Fruit fly (Drosophila melanogaster) whole organism, larva: Measurements from ENCODE around the gene CG33127.

Experiments used
- noc ChIP-seq: fragments of 200-800 bp; sonication (Bioruptor generic); optimal IDR thresholded peaks from 3 replicates; lab custom pipeline; 2019; ENCODE audit warnings: missing biosample characterization, mild to moderate bottlenecking, missing genetic modification characterization, moderate library complexity

CG33127 gene

DNA sequence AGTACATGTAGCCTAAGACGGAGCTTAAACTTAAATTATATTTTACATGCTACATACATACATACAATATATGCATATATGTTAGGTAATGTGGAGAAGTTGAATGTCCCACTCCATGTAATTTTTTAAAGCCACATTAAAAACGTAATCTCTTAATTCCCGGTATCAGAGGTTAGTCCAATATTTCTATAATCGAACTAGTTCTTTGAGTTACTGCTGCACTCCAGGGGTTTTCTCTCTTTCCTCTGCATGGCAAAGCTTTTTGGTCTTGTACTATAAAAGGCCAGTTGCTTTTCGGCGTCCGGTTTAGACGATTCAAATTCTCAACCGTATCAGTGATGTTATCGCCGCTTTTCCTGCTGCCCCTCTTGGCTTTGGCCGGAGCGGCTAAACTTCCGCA is at the start of gene CG33127:
Gene CG33127, plus strand, starts transcription at position 309 of the 400 bp plus-strand sequence.
- no peak for TF ChIP-seq noc (tag; lab: Kevin White, UChicago)

DNA sequence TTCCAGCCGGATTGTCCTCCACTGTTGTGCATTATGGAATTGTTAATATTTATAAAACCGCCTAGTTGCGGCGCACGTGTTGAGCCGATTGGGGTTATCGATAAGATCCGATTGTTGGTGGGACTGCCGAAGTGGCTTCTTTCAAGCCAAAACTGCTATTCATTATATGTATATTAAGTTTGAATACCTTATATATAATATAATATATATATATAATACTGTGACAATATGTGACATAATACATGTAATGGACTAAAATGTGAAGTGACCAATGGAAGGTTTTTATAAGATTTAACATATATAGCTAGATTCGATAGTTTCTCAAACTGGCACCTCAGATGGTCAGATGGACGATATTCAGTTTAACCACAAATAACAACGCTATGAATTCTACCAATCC is 48.3 kb upstream of the CG33127 start, which contains the start of the genes mbm and CG11555:
Gene mbm, minus strand, starts transcription at position 113 of the 400 bp plus-strand sequence.
Gene CG11555, plus strand, starts transcription at position 234 of the 400 bp plus-strand sequence.
- TF ChIP-seq noc (tag; lab: Kevin White, UChicago): no peak

DNA sequence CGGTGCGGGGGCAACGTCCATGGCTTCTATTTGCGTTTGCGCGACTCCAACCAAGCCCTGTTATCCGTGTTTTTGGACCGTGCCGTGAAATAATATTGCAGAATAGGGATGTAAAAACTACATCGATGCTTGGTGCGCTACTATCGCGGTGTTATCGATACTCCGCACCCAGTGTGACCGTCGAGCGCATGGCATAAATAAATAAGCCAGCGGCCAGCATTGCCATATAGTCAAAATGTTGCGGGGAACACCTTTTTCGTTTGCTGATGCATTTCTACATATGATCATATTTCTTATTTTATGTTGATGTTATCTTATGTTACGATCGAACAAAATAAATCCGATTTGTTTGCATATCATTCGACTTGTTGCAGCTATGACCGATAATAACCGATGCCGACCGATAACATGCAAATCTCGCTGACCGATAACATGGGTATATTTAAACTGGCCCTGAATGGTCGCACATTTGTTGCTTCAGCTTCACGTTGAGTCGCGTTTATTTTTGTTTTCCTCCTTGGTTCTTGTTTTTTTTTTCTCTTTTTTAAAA is 44.7 kb upstream of the CG33127 start, which contains the start of gene smo:
Gene smo, plus strand, starts transcription at position 461 of the 550 bp plus-strand sequence.
- TF ChIP-seq noc (tag; lab: Kevin White, UChicago): no peak

DNA sequence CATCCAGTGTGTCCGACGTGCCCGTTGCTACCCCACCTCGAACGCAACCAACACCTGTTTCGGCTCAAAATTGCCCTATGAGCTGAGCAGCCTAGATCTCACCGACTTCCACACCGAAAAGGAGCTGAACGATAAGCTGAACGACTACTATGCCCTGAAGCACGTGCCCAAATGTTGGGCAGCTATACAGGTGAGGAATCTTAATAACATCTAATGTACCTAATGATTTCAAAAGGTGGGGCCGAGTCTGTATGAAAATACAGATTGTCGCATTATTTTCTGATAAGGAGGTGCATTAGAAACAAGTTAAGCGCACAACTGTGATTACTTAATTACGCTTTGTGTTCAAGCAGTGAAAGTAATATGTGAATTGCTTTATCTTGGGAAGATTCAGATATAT is 43.8 kb upstream of the CG33127 start, which contains the start of gene CG17078:
Gene CG17078, minus strand, starts transcription at position 101 of the 400 bp plus-strand sequence.
- no peak for TF ChIP-seq noc (tag; lab: Kevin White, UChicago)

DNA sequence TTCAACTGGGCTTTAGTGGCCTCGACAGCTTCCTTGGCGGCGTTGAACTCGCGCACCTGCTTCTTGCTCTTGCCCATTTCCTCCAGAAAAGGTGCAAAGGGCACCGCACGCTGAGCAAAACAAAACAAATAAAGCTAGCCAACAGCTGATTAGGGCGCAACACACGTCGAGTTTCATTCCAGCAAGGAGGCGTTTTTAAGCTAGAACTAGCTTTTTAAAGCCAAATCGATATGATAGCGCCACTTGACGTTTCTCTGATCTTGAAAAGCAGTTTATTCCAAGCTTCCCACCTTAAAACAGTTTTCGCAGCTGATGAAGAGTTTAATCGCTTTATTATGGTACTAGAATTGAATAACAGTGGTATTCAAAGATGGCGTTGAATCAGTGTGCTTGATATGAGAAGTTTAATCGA is 38.8 kb upstream of the CG33127 start, which contains the start of gene CG11601:
Gene CG11601, minus strand, starts transcription at position 199 of the 412 bp plus-strand sequence.
- no peak for TF ChIP-seq noc (tag; lab: Kevin White, UChicago)

DNA sequence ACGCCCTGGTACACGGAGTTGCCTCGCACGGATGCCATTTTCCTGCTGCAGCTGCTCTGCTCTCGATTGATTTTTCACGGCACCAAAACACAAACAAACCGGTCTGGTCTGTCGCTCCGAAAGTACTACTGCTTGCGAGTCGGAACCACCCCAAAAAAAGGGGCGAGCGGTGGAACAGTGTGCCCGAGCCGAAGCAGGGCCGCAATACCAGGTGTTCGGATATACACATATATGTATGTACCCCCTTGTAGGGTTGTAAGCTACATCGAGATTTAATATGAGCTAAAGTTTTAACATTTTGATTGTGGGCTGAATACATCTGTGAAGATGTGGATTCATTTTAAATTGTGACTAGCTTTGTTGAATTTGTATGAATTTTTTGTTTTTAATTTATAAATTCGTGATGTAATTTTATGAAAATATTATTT is 36.3 kb upstream of the CG33127 start:
- TF ChIP-seq noc (tag; lab: Kevin White, UChicago): peak; percentile 59

DNA sequence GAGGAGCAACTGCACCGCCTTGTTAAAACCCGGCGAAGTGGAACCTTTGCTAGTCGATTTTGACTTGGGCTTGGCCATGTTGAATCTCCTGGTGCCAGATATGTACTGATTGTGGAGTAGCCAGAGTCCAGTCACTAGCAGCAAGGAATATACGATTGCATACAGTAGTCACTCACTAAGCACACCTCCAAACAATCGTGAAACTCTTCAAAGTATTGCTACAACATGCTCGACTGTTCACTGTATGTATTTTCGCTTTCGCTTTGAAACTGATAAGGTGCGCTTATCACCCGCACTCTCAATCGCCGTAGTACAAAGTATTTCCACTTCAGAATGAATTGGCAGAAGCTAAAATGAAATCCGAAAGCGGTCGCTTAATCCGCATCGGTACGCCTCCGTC is 35.5 kb upstream of the CG33127 start:
- TF ChIP-seq noc (tag; lab: Kevin White, UChicago): peak; percentile 82

DNA sequence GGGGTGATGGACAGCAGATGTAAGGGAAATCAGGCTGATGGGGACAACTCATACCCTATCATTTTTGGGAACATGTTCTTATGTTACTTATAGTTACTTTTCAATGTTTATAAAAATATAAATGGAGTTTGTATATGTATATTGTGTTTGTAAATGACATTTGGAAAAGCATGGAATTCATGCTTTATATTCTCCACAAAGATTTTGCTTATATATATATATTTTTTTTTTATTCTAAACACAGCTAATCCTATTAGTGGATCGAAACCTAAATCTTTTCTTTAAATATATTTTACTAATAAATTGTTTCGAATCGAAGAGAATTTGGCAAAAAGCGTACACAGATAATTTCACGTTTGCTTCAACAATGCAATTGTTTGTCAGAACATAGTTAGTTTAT is 32.9 kb upstream of the CG33127 start, which contains the start of gene Amnionless:
Gene Amnionless, minus strand, starts transcription at position 101 of the 400 bp plus-strand sequence.
- no peak for TF ChIP-seq noc (tag; lab: Kevin White, UChicago)

DNA sequence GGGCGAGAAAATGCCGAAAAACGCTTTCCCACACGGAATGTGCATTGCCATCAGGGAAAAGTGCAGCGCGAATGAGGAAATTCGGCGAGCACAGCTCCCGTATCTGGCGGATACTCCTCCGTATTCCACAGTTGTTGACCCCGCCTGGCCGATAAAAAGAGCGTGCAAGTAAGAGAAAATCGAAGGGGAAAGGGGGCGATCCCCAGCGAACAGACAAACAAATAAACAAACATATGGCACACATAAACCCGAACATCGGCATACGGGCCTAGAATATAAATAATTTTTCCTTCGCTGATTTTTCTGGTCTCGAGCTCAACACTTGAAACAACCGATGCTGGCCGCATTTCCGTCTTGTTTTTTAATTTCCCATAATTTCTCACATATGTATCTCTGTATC is 31.5 kb upstream of the CG33127 start:
- no peak for TF ChIP-seq noc (tag; lab: Kevin White, UChicago)

DNA sequence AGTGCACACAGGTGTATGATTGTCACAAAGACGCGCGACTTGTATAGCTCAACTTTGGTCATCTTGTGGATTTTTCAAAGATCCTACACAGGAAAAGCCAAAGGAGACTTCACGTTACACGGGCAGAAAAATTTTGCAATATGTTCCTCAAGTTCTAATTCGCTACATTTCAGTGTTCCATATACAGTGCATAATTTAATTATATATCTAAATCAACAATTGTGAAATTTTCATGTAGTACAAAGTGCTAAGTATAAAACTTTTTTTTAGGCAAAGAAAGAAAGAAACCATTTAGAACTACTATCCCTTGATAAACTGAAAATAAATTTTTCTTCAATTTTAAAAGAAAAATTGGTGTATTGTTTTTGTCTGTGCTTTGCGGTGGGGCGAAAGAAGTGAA is 31.0 kb upstream of the CG33127 start:
- TF ChIP-seq noc (tag; lab: Kevin White, UChicago): no peak

DNA sequence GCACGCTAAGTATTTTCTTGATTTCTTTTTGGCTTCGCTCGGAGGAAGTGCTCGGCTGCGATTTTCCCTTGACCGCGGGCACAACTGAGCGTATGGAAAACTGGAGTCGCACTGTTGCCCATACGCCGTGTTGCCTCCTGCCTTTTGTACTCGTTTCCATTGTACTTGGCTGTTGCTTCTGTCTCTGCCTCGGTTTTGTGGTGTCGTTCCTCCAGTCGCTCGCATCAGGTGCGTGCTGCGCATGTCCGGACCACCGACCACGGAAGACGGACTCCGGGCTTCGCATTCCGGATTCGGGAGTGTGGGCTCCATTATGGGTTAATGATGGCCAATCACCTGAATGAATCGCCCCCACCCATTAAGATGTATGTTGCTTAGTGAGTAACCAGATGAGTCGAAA is 30.2 kb upstream of the CG33127 start, which contains the start of gene CG3625:
Gene CG3625, minus strand, starts transcription at position 139 of the 400 bp plus-strand sequence.
- TF ChIP-seq noc (tag; lab: Kevin White, UChicago): no peak

DNA sequence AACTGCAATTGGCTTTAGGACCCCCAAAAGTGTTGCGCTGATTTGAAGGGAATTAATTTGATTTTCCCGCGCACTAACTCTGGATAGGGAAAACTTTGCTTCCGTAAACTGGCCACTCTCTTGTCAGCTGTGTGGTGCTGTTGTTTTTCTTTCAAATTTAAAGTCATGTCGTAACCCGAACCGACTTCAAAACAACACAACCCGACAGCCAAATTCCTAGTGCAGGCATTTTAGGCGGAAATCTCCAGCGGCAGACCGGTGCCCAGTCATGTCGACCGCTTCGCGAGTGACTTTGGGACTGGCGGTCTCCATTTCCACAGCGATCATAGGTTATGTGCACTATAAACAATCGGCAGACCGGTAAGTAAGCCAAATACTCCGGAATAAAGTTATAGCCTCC is 29.6 kb upstream of the CG33127 start, which contains the start of gene CG11562:
Gene CG11562, plus strand, starts transcription at position 119 of the 400 bp plus-strand sequence.
- TF ChIP-seq noc (tag; lab: Kevin White, UChicago): no peak

DNA sequence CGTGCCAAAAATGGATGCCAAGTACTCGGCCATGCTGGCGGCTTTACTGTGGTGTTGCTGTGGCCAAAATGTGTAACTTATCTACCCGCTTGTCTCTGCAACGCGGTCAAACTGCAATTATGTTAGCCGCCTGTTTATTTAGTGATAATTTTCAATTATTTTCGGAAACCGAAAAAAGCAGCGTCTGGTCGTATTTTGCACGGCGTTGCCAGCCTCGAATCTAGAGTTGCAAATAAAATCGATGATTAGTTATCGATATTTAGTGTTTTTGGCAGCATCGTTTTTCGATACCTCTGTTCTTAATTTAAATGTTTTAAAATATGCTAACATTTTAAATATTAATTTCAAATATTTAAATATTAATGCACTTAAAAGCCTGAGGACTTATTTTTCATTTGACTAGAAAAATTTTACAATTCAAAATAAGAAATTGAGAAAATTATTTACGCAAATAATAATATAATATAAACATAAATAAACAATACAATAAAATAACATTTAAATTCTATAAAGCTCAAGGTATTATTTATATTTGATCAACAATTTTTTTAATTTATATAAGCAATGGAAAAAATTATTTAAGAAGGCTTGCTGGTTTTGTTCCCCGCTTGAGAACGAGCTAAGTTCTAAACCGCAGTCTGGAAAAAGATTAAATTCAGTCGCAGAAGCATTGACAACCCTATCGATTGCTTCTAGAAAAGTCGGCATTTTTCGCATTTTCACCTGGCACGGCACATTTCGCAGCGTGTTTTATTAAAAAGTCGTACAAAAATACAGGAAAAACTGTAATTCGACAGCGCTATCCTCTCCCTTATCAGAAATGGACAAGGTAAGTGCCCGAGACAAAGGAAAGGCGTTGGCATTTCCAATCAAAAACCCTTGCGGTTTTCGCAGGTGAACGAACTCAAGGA is 27.2 kb upstream of the CG33127 start, which contains the start of the genes U2af38 and Stip1:
Gene U2af38, minus strand, starts transcription at position 230 of the 911 bp plus-strand sequence.
Gene Stip1, plus strand, starts transcription at position 671 of the 911 bp plus-strand sequence.
- TF ChIP-seq noc (tag; lab: Kevin White, UChicago): no peak

DNA sequence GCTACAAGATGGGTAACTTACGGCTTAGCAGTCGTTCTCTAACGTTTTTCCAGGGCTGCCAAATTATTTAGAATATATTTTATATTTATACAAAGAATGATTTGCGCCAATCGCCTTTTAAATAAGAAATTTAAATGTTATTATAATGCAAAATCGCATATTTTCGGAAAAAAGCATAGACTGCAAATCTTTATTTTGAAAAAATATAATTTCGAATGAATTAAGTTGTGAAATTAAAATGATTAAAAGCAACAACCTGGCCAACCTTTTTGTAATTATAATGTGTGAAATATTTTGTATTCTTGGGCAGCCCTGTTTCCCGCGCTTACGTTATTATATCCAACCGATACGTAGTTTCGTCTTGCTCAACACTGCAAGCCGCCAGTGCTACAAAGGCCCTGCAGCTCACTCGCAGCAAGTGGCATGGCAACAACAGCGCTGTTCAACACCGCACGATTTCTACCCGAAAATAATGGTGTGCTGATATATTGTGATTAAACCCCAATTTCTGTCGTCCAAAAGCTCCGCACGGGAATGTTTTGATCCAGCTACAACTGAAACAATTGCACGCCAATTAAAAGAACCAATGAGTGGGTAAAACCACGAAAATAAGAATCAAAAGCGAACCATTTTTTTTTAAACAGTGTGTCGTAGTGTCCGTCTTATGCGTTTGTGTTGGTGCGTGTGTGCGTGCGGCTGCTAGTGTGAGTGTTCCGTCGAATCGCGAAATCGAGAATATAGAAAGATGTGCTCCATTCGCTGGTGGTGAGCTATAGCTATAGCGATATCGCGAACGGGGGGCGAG is 24.2 kb upstream of the CG33127 start, which contains the start of gene Pi3K21B:
Gene Pi3K21B, plus strand, starts transcription at position 401 of the 805 bp plus-strand sequence.
- peak; percentile 90 for TF ChIP-seq noc (tag; lab: Kevin White, UChicago)

DNA sequence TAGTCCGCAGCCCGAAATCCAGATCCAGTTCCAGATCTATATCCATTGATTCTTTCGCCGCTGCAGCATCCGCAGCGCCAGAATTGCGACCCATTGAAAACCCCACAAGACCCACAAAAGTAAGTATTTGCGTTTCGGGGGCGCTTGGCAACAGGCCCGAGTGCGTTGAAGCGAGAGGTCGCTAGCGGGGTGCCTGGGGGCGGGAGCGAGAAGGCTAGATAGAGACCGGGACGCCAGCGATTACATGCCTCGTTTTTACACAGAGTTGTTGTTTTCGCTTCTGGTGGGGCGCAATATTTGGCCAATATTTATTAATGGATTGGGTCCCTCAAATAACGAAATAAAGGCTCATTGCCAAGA is 23.6 kb upstream of the CG33127 start:
- no peak for TF ChIP-seq noc (tag; lab: Kevin White, UChicago)
